Worm (Caenorhabditis elegans) whole organism, midembryonic: Measurements from ENCODE around the gene lpr-5.

ENCODE experiments used
- T22C8.4 ChIP-seq: fragments of 200-800 bp; sonication (Bioruptor generic); IDR thresholded peaks from 2 replicates; pipeline ENCODE4 v1.3.6; 2022; ENCODE audit warnings: missing genetic modification characterization, missing compliant biosample characterization
- cog-1 ChIP-seq: sonication (generic microtip); optimal IDR thresholded peaks from 2 replicates; lab custom pipeline; 2016; ENCODE audit warnings: missing genetic modification characterization, missing compliant biosample characterization
- flt-1 ChIP-seq: fragments of 200-800 bp; sonication (Bioruptor generic); IDR thresholded peaks from 2 replicates; pipeline ENCODE4 v1.3.6; 2022; ENCODE audit warnings: missing genetic modification characterization, missing compliant biosample characterization
- klf-2 ChIP-seq: fragments of 200-800 bp; sonication (Bioruptor generic); conservative IDR thresholded peaks from 2 replicates; pipeline ENCODE4 v1.3.6; 2022; ENCODE audit warnings: missing genetic modification reagents, missing genetic modification characterization, missing compliant biosample characterization
- med-1 ChIP-seq: sonication (generic microtip); optimal IDR thresholded peaks from 2 replicates; lab custom pipeline; 2017; ENCODE audit warnings: missing genetic modification characterization, mild to moderate bottlenecking, missing compliant biosample characterization, antibody characterized with exemption, missing genetic modification reagents; ENCODE audit not compliant: insufficient read depth
- ref-1 ChIP-seq: fragments of 200-800 bp; sonication (Bioruptor generic); conservative IDR thresholded peaks from 2 replicates; pipeline ENCODE4 v1.3.6; 2022; ENCODE audit warnings: missing genetic modification reagents, missing genetic modification characterization, missing compliant biosample characterization
- tab-1 ChIP-seq: fragments of 200-800 bp; sonication (Bioruptor generic); IDR thresholded peaks from 2 replicates; pipeline ENCODE4 v1.3.6; 2022; ENCODE audit warnings: missing genetic modification characterization, missing compliant biosample characterization
- ztf-23 ChIP-seq: fragments of 200-800 bp; sonication (Bioruptor generic); IDR thresholded peaks from 2 replicates; pipeline ENCODE4 v1.3.6; 2022; ENCODE audit warnings: missing genetic modification reagents, missing genetic modification characterization, missing compliant biosample characterization
- ztf-29 ChIP-seq: fragments of 200-800 bp; sonication (Bioruptor generic); IDR thresholded peaks from 2 replicates; pipeline ENCODE4 v1.3.6; 2022; ENCODE audit warnings: missing genetic modification reagents, missing genetic modification characterization, missing compliant biosample characterization

The lpr-5 gene

ce11 chrX:11033128-11033951, 28.6 kb upstream of the lpr-5 start:
- no peak for TF ChIP-seq klf-2 (GFP tag; lab: Robert Waterston, UW)
- TF ChIP-seq tab-1 (GFP tag; lab: Robert Waterston, UW): no peak
- TF ChIP-seq ztf-29 (GFP tag; lab: Robert Waterston, UW): no peak
- TF ChIP-seq cog-1 (tag; lab: Kevin White, UChicago): no peak

ce11 chrX:11033952-11034287, 28.0 kb upstream of the lpr-5 start:
- no peak for TF ChIP-seq flt-1 (GFP tag; lab: Robert Waterston, UW)
- no peak for TF ChIP-seq klf-2 (GFP tag; lab: Robert Waterston, UW)
- no peak for TF ChIP-seq T22C8.4 (GFP tag; lab: Robert Waterston, UW)
- TF ChIP-seq ztf-23 (GFP tag; lab: Robert Waterston, UW): no peak
- no peak for TF ChIP-seq ztf-29 (GFP tag; lab: Robert Waterston, UW)
- no peak for TF ChIP-seq med-1 (GFP tag; lab: Kevin White, UChicago)
- TF ChIP-seq cog-1 (tag; lab: Kevin White, UChicago): no peak
- no peak for TF ChIP-seq ref-1
- TF ChIP-seq tab-1 (GFP tag; lab: Robert Waterston, UW): no peak

- TF ChIP-seq flt-1 (GFP tag; lab: Robert Waterston, UW) (no peak), klf-2 (GFP tag; lab: Robert Waterston, UW) (no peak), tab-1 (GFP tag; lab: Robert Waterston, UW) (0 out of 2 replicates have a peak, but pooled peaks have one; percentile 18), med-1 (GFP tag; lab: Kevin White, UChicago) (no peak), ztf-23 (GFP tag; lab: Robert Waterston, UW) (no peak), T22C8.4 (GFP tag; lab: Robert Waterston, UW) (0 out of 2 replicates have a peak, but pooled peaks have one; percentile 7), ref-1 (no peak), ztf-29 (GFP tag; lab: Robert Waterston, UW) (no peak), cog-1 (tag; lab: Kevin White, UChicago) (peak; percentile 25)
Measured at ce11 chrX:11034430-11035117, 27.3 kb upstream of the lpr-5 start.

ce11 chrX:11035563-11035962, 26.4 kb upstream of the lpr-5 start:
- TF ChIP-seq cog-1 (tag; lab: Kevin White, UChicago) (no peak), tab-1 (GFP tag; lab: Robert Waterston, UW) (no peak), flt-1 (GFP tag; lab: Robert Waterston, UW) (no peak), med-1 (GFP tag; lab: Kevin White, UChicago) (no peak), klf-2 (GFP tag; lab: Robert Waterston, UW) (no peak), T22C8.4 (GFP tag; lab: Robert Waterston, UW) (no peak), ztf-23 (GFP tag; lab: Robert Waterston, UW) (no peak)

ce11 chrX:11036114-11037087, 25.5 kb upstream of the lpr-5 start:
- TF ChIP-seq ref-1: no peak
- no peak for TF ChIP-seq tab-1 (GFP tag; lab: Robert Waterston, UW)
- TF ChIP-seq ztf-29 (GFP tag; lab: Robert Waterston, UW): no peak

- no peak for TF ChIP-seq ztf-29 (GFP tag; lab: Robert Waterston, UW)
- TF ChIP-seq ref-1: no peak
- no peak for TF ChIP-seq ztf-23 (GFP tag; lab: Robert Waterston, UW)
- no peak for TF ChIP-seq flt-1 (GFP tag; lab: Robert Waterston, UW)
- TF ChIP-seq cog-1 (tag; lab: Kevin White, UChicago): no peak
- no peak for TF ChIP-seq klf-2 (GFP tag; lab: Robert Waterston, UW)
- no peak for TF ChIP-seq tab-1 (GFP tag; lab: Robert Waterston, UW)
- TF ChIP-seq T22C8.4 (GFP tag; lab: Robert Waterston, UW): no peak
- TF ChIP-seq med-1 (GFP tag; lab: Kevin White, UChicago): no peak
Measured at ce11 chrX:11038221-11038620, 23.7 kb upstream of the lpr-5 start.

- TF ChIP-seq med-1 (GFP tag; lab: Kevin White, UChicago): no peak
- TF ChIP-seq klf-2 (GFP tag; lab: Robert Waterston, UW): no peak
- TF ChIP-seq tab-1 (GFP tag; lab: Robert Waterston, UW): no peak
- no peak for TF ChIP-seq ztf-23 (GFP tag; lab: Robert Waterston, UW)
- no peak for TF ChIP-seq cog-1 (tag; lab: Kevin White, UChicago)
- TF ChIP-seq T22C8.4 (GFP tag; lab: Robert Waterston, UW): no peak
- TF ChIP-seq flt-1 (GFP tag; lab: Robert Waterston, UW): no peak
- no peak for TF ChIP-seq ztf-29 (GFP tag; lab: Robert Waterston, UW)
- no peak for TF ChIP-seq ref-1
Measured at ce11 chrX:11042777-11043176, 19.1 kb upstream of the lpr-5 start, which contains the start of gene C09F12.3. C09F12.3 (minus strand) TSS chrX:11042877.

ce11 chrX:11047183-11047582, 14.7 kb upstream of the lpr-5 start, which contains the start of gene clc-1:
clc-1 (plus strand) TSS chrX:11047446.
- TF ChIP-seq med-1 (GFP tag; lab: Kevin White, UChicago): no peak
- TF ChIP-seq ztf-29 (GFP tag; lab: Robert Waterston, UW): no peak
- no peak for TF ChIP-seq flt-1 (GFP tag; lab: Robert Waterston, UW)
